Fruit fly (Drosophila melanogaster) whole organism, embryonic: ENCODE data around the gene fz4.

Experiments
- ATbp ChIP-seq: fragments of 200-800 bp; sonication (Bioruptor generic); optimal IDR thresholded peaks from 2 replicates; lab custom pipeline; 2017; ENCODE audit warnings: missing biosample characterization, mild to moderate bottlenecking, missing genetic modification characterization, missing genetic modification reagents
- CG10267 ChIP-seq: fragments of 200-800 bp; sonication (Bioruptor generic); optimal IDR thresholded peaks from 2 replicates; lab custom pipeline; 2018; ENCODE audit warnings: missing biosample characterization, mild to moderate bottlenecking, missing genetic modification characterization, moderate library complexity
- CG11398 ChIP-seq: fragments of 200-800 bp; sonication (Bioruptor generic); optimal IDR thresholded peaks from 2 replicates; lab custom pipeline; 2016; ENCODE audit warnings: missing biosample characterization, missing genetic modification characterization
- CG12104 ChIP-seq: fragments of 200-800 bp; sonication (Bioruptor generic); optimal IDR thresholded peaks from 3 replicates; lab custom pipeline; 2016; ENCODE audit warnings: missing biosample characterization, missing genetic modification characterization
- CG13424 ChIP-seq: fragments of 200-800 bp; sonication (Bioruptor generic); optimal IDR thresholded peaks from 2 replicates; lab custom pipeline; 2019; ENCODE audit warnings: missing biosample characterization, mild to moderate bottlenecking, missing genetic modification characterization, moderate library complexity
- CG14965 ChIP-seq: fragments of 200-800 bp; sonication (Bioruptor generic); optimal IDR thresholded peaks from 2 replicates; lab custom pipeline; 2016; ENCODE audit warnings: missing biosample characterization, missing genetic modification characterization, borderline replicate concordance
- CG17802 ChIP-seq: fragments of 200-800 bp; sonication (Bioruptor generic); optimal IDR thresholded peaks from 2 replicates; lab custom pipeline; 2018; ENCODE audit warnings: missing biosample characterization, mild to moderate bottlenecking, missing genetic modification characterization, moderate library complexity
- CG18476 ChIP-seq: fragments of 200-800 bp; sonication (Bioruptor generic); optimal IDR thresholded peaks from 2 replicates; lab custom pipeline; 2016; ENCODE audit warnings: missing biosample characterization, mild to moderate bottlenecking, missing genetic modification characterization
- CG30403 ChIP-seq: fragments of 200-800 bp; sonication (Bioruptor generic); optimal IDR thresholded peaks from 3 replicates; lab custom pipeline; 2016; ENCODE audit warnings: missing biosample characterization, missing genetic modification characterization
- CG4820 ChIP-seq: fragments of 200-800 bp; sonication (Bioruptor generic); optimal IDR thresholded peaks from 3 replicates; lab custom pipeline; 2016; ENCODE audit warnings: missing biosample characterization, missing genetic modification characterization
- CG8388 ChIP-seq: fragments of 200-800 bp; sonication (Bioruptor generic); optimal IDR thresholded peaks from 2 replicates; lab custom pipeline; 2019; ENCODE audit warnings: missing biosample characterization, mild to moderate bottlenecking, missing genetic modification characterization, moderate library complexity
- Dad ChIP-seq: fragments of 200-800 bp; sonication (Bioruptor generic); optimal IDR thresholded peaks from 3 replicates; lab custom pipeline; 2016; ENCODE audit warnings: missing biosample characterization, missing genetic modification characterization
- Gsc ChIP-seq: fragments of 200-800 bp; sonication (Bioruptor generic); IDR thresholded peaks from 2 replicates; pipeline ENCODE4 v1.3.6; 2022; ENCODE audit warnings: missing biosample characterization, missing genetic modification characterization
- Hr39 ChIP-seq: fragments of >200 bp; optimal IDR thresholded peaks from 2 replicates; lab custom pipeline; 2017
- NFAT ChIP-seq: fragments of 200-800 bp; sonication (Bioruptor generic); IDR thresholded peaks from 2 replicates; pipeline ENCODE4 v1.3.6; 2022; ENCODE audit warnings: missing biosample characterization, missing genetic modification characterization
- Nf-YB ChIP-seq: fragments of 200-800 bp; sonication (Bioruptor generic); optimal IDR thresholded peaks from 3 replicates; lab custom pipeline; 2019; ENCODE audit warnings: missing biosample characterization, mild to moderate bottlenecking, missing genetic modification characterization, moderate library complexity
- Nf-YC ChIP-seq: fragments of 200-800 bp; optimal IDR thresholded peaks from 3 replicates; lab custom pipeline; 2019; ENCODE audit warnings: missing biosample characterization, mild to moderate bottlenecking, missing genetic modification characterization, moderate library complexity
- Opbp ChIP-seq: fragments of 200-800 bp; sonication (Bioruptor generic); IDR thresholded peaks from 3 replicates; pipeline ENCODE4 v1.3.6; 2022; ENCODE audit warnings: missing biosample characterization, missing genetic modification characterization; ENCODE audit not compliant: partially characterized antibody
- Poxn ChIP-seq: fragments of 200-800 bp; sonication (Bioruptor generic); IDR thresholded peaks from 2 replicates; pipeline ENCODE4 v1.3.6; 2022; ENCODE audit warnings: missing biosample characterization, missing genetic modification characterization
- Scr ChIP-seq: fragments of 200-800 bp; sonication (Bioruptor generic); IDR thresholded peaks from 2 replicates; pipeline ENCODE4 v1.3.6; 2022; ENCODE audit warnings: missing biosample characterization, missing genetic modification characterization; ENCODE audit not compliant: partially characterized antibody
- Sry-β ChIP-seq: fragments of 200-800 bp; sonication (Bioruptor generic); optimal IDR thresholded peaks from 2 replicates; lab custom pipeline; 2018; ENCODE audit warnings: missing biosample characterization, mild to moderate bottlenecking, missing genetic modification characterization, moderate library complexity
- abd-A ChIP-seq: fragments of 200-800 bp; sonication (Bioruptor generic); optimal IDR thresholded peaks from 3 replicates; lab custom pipeline; 2019; ENCODE audit warnings: missing biosample characterization, mild to moderate bottlenecking, missing genetic modification characterization, moderate library complexity
- al ChIP-seq: fragments of 200-800 bp; sonication (Bioruptor generic); IDR thresholded peaks from 2 replicates; pipeline ENCODE4 v1.3.6; 2022; ENCODE audit warnings: missing biosample characterization, missing genetic modification characterization
- az2 ChIP-seq: fragments of 200-800 bp; sonication (Bioruptor generic); optimal IDR thresholded peaks from 3 replicates; lab custom pipeline; 2016; ENCODE audit warnings: missing biosample characterization, missing genetic modification characterization
- bcd ChIP-seq: fragments of 200-800 bp; sonication (Bioruptor generic); optimal IDR thresholded peaks from 2 replicates; lab custom pipeline; 2017; ENCODE audit warnings: missing biosample characterization, mild to moderate bottlenecking, missing genetic modification characterization
- cg ChIP-seq: fragments of 200-800 bp; sonication (Bioruptor generic); optimal IDR thresholded peaks from 3 replicates; lab custom pipeline; 2019; ENCODE audit warnings: missing biosample characterization, mild to moderate bottlenecking, missing genetic modification characterization, moderate library complexity
- crp ChIP-seq, 2 experiments: fragments of 200-800 bp; sonication (Bioruptor generic); optimal IDR thresholded peaks; 2 replicates in 1 of 2; 3 replicates in 1 of 2; lab custom pipeline; 2017; ENCODE audit warnings: missing biosample characterization in 2 of 2, missing genetic modification characterization in 2 of 2, mild to moderate bottlenecking in 1 of 2, moderate library complexity in 1 of 2
- dmrt11E ChIP-seq: fragments of 200-800 bp; sonication (Bioruptor generic); optimal IDR thresholded peaks from 3 replicates; lab custom pipeline; 2018; ENCODE audit warnings: missing biosample characterization, mild to moderate bottlenecking, missing genetic modification characterization, moderate library complexity
- ems ChIP-seq: fragments of 200-800 bp; sonication (Bioruptor generic); optimal IDR thresholded peaks from 3 replicates; lab custom pipeline; 2016; ENCODE audit warnings: missing biosample characterization, missing genetic modification characterization
- grn ChIP-seq: fragments of 200-800 bp; sonication (Bioruptor generic); optimal IDR thresholded peaks from 3 replicates; lab custom pipeline; 2017; ENCODE audit warnings: missing biosample characterization, missing genetic modification characterization
- gro ChIP-seq: fragments of 200-800 bp; sonication (Bioruptor generic); optimal IDR thresholded peaks from 2 replicates; lab custom pipeline; 2016; ENCODE audit warnings: missing biosample characterization, missing genetic modification characterization
- hb ChIP-seq: fragments of 200-800 bp; sonication (Bioruptor generic); IDR thresholded peaks from 3 replicates; pipeline ENCODE4 v1.3.6; 2022; ENCODE audit warnings: missing biosample characterization, missing genetic modification characterization; ENCODE audit not compliant: partially characterized antibody
- ind ChIP-seq: fragments of 200-800 bp; sonication (Bioruptor generic); optimal IDR thresholded peaks from 3 replicates; lab custom pipeline; 2016; ENCODE audit warnings: missing biosample characterization, missing genetic modification characterization
- seq ChIP-seq: fragments of 200-800 bp; sonication (Bioruptor generic); IDR thresholded peaks from 2 replicates; pipeline ENCODE4 v1.3.6; 2022; ENCODE audit warnings: missing biosample characterization, missing genetic modification characterization
- stwl ChIP-seq: fragments of 200-800 bp; sonication (Bioruptor generic); optimal IDR thresholded peaks from 3 replicates; lab custom pipeline; 2018; ENCODE audit warnings: missing biosample characterization, mild to moderate bottlenecking, missing genetic modification characterization, moderate library complexity
- usp ChIP-seq: fragments of >200 bp; optimal IDR thresholded peaks from 2 replicates; lab custom pipeline; 2017; ENCODE audit warnings: missing biosample characterization, missing genetic modification characterization

fz4 gene

DNA sequence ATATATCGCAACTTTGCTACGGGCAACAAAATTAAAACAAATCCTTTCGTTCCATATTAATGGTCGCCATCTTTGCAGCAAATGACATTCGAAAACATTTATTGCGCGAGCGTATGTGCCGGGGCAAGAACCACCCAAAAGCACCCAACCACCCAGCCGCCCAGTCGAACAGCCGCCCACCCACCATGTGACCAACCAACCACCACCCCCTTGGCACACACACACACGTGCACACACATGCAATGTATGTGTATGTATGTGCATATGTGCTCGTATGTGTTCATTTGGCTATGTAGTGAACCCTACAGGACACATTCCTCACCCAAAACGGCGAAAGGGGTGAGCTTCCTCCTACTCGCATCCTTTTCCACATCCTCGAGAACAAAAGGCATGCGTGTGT lies 29.8 kb upstream of the fz4 start:
- TF ChIP-seq cg (GFP tag; lab: Kevin White, UChicago) (peak; percentile 51), Dad (GFP tag; lab: Kevin White, UChicago) (no peak), Opbp (GFP tag; lab: Robert Waterston, UW) (no peak), Nf-YB (GFP tag; lab: Kevin White, UChicago) (peak; percentile 77), Nf-YC (tag; lab: Kevin White, UChicago) (peak; percentile 70), CG12104 (GFP tag; lab: Kevin White, UChicago) (no peak), Hr39 (lab: Kevin White, UChicago) (peak; percentile 68)
- TF ChIP-seq, all 482 proteins: peak for 4

DNA sequence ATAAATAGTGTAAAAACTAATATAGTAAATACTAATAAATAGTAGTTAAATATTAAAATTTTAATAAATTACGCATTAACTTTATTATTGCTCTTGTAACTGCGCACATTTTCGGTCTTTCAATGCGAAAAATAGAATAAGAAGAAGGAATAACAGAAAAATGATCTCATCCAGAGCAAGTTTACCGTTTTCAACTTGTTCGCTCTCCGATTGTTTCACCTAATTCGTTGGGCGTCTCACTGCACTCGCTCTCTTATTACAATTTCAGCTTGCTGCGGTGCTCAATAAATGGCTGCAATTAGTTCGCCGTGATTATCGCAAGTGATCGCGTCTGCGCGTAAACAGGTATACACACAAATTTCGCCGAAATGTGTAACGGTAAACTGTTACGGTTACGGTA lies 27.3 kb upstream of the fz4 start, which contains the start of gene Cph:
Cph (plus strand) TSS at position 301 of the 400 bp plus-strand sequence.
- no peak for TF ChIP-seq CG30403 (GFP tag; lab: Kevin White, UChicago)
- no peak for TF ChIP-seq Poxn (GFP tag; lab: Robert Waterston, UW)
- no peak for TF ChIP-seq usp (GFP tag; lab: Kevin White, UChicago)
- no peak for TF ChIP-seq CG4820 (GFP tag; lab: Kevin White, UChicago)
- no peak for TF ChIP-seq dmrt11E (tag; lab: Kevin White, UChicago)
- TF ChIP-seq ind (GFP tag; lab: Kevin White, UChicago), result no peak
- TF ChIP-seq CG8388 (GFP tag; lab: Kevin White, UChicago), result no peak
- no peak for TF ChIP-seq bcd (GFP tag; lab: Kevin White, UChicago)
- TF ChIP-seq Sry-β, result no peak
- TF ChIP-seq ATbp (GFP tag; lab: Kevin White, UChicago), result no peak
- no peak for TF ChIP-seq crp (GFP tag; optimal IDR thresholded peaks at IDR 0.05; lab: Kevin White, UChicago)
- no peak for TF ChIP-seq al (GFP tag; lab: Robert Waterston, UW)
- no peak for TF ChIP-seq CG11398 (GFP tag; lab: Kevin White, UChicago)
- no peak for TF ChIP-seq hb (GFP tag; lab: Robert Waterston, UW)
- TF ChIP-seq az2 (GFP tag; lab: Kevin White, UChicago), result no peak
- no peak for TF ChIP-seq CG13424 (tag; lab: Kevin White, UChicago)

DNA sequence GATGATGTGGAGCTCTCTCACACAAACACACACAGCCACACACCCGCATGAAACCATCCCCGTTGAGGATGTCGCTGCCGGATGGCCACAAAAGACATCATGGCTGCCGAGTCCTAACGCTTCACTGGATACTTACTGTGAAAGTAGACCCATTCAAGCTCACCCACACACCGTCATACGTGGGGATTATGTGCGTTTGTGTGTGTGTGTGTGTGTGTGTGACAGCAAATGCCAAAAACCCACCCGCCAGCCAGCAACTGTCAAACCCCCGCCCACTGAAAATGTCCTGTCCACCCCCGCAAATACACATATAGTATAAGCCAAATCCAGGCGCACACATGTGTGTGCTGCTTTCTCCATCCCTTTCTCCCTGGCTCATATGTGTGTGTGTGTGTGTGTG lies 14.4 kb upstream of the fz4 start:
- TF ChIP-seq CG17802 (tag; lab: Kevin White, UChicago) (no peak), gro (no peak), CG10267 (tag; lab: Kevin White, UChicago) (no peak), Gsc (GFP tag; lab: Robert Waterston, UW) (no peak), CG14965 (GFP tag; lab: Kevin White, UChicago) (no peak), CG18476 (no peak), Nf-YB (GFP tag; lab: Kevin White, UChicago) (peak; percentile 83), NFAT (GFP tag; lab: Robert Waterston, UW) (no peak), Nf-YC (tag; lab: Kevin White, UChicago) (peak; percentile 88), stwl (tag; lab: Kevin White, UChicago) (no peak), abd-A (tag; lab: Kevin White, UChicago) (peak; percentile 36), ems (GFP tag; lab: Kevin White, UChicago) (no peak), cg (GFP tag; lab: Kevin White, UChicago) (peak; percentile 68), grn (GFP tag; lab: Kevin White, UChicago) (no peak), Scr (GFP tag; lab: Robert Waterston, UW) (no peak), seq (GFP tag; lab: Robert Waterston, UW) (peak; percentile 49; the same call in 1 of the 2 replicates)
